Worm (Caenorhabditis elegans) whole organism, early embryonic: ENCODE results near the gene appg-2.

Source experiments
- ama-1 ChIP-seq: fragments of 150-350 bp; optimal IDR thresholded peaks from 2 replicates; lab custom pipeline; 2014
- tra-4 ChIP-seq: sonication (generic microtip); optimal IDR thresholded peaks from 2 replicates; lab custom pipeline; 2017; ENCODE audit warnings: missing genetic modification characterization, missing compliant biosample characterization

- TF ChIP-seq ama-1 (lab: Kevin White, UChicago), result no peak
- TF ChIP-seq tra-4, result no peak
These were observed 24.8 kb downstream of the appg-2 start, which contains the start of gene nas-25 for ce11 chrII:8825769-8826168.
